Worm (Caenorhabditis elegans) whole organism, mixed stage, embryonic: ENCODE results near the gene arl-6.

Experiments
- M03D4.4 ChIP-seq: sonication (generic microtip); optimal IDR thresholded peaks from 2 replicates; lab custom pipeline; 2017; ENCODE audit warnings: mild to moderate bottlenecking, missing genetic modification characterization, missing compliant biosample characterization
- blmp-1 ChIP-seq: fragments of 150-350 bp; optimal IDR thresholded peaks from 2 replicates; lab custom pipeline; 2014; ENCODE audit warnings: missing biosample characterization, missing genetic modification characterization
- lin-32 ChIP-seq: fragments of 200-800 bp; sonication (Bioruptor generic); optimal IDR thresholded peaks from 2 replicates; lab custom pipeline; 2018; ENCODE audit warnings: mild to moderate bottlenecking, missing genetic modification characterization, missing compliant biosample characterization
- mep-1 ChIP-seq: fragments of 150-350 bp; optimal IDR thresholded peaks from 2 replicates; lab custom pipeline; 2017; ENCODE audit warnings: missing biosample characterization, missing genetic modification reagents, missing genetic modification characterization, inconsistent platforms
- nhr-12 ChIP-seq: fragments of 150-350 bp; optimal IDR thresholded peaks from 2 replicates; lab custom pipeline; 2014; ENCODE audit warnings: missing biosample characterization, missing genetic modification characterization
- nhr-28 ChIP-seq: fragments of 150-350 bp; optimal IDR thresholded peaks from 2 replicates; lab custom pipeline; 2014; ENCODE audit warnings: missing biosample characterization, missing genetic modification characterization
- sem-2 ChIP-seq: fragments of 200-800 bp; sonication (Bioruptor generic); optimal IDR thresholded peaks from 2 replicates; lab custom pipeline; 2018; ENCODE audit warnings: mild to moderate bottlenecking, missing genetic modification characterization, missing compliant biosample characterization
- snpc-4 ChIP-seq: fragments of 150-350 bp; optimal IDR thresholded peaks from 2 replicates; lab custom pipeline; 2014; ENCODE audit warnings: missing biosample characterization, missing genetic modification characterization
- ztf-11 ChIP-seq: fragments of 150-350 bp; optimal IDR thresholded peaks from 2 replicates; lab custom pipeline; 2014; ENCODE audit warnings: missing biosample characterization, missing genetic modification characterization

DNA sequence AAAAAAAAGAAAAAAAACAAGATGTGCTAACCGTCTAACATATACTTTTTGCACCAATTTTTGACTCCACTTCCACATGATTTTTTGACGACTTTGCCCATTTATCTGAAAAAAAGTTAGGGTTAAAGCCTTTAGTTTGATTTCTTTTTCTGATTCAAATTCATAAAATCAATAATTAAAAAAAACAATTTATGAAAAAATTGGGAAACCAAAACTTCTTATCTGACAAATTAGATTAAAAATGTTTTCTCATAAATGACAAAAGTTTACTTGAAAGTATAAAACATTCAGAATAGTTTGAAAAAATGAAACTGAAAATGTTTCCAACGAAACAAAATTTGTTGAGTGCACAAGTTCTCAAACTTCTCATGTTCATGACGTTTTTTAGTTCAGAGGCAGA lies 5.2 kb upstream of the arl-6 start, which contains the start of gene F26A1.7:
- no peak for TF ChIP-seq ztf-11 (tag; lab: Kevin White, UChicago)
- no peak for TF ChIP-seq M03D4.4 (tag; lab: Kevin White, UChicago)
- TF ChIP-seq sem-2 (GFP tag; lab: Kevin White, UChicago) = no peak
- no peak for TF ChIP-seq lin-32 (GFP tag; lab: Kevin White, UChicago)
- no peak for TF ChIP-seq nhr-12 (tag; lab: Kevin White, UChicago)
- TF ChIP-seq mep-1 (tag; lab: Kevin White, UChicago) = no peak
- TF ChIP-seq nhr-28 (tag; lab: Kevin White, UChicago) = no peak
- no peak for TF ChIP-seq blmp-1
- no peak for TF ChIP-seq snpc-4
